Worm (Caenorhabditis elegans): Measurements from ENCODE around the gene aptf-3.

DNA sequence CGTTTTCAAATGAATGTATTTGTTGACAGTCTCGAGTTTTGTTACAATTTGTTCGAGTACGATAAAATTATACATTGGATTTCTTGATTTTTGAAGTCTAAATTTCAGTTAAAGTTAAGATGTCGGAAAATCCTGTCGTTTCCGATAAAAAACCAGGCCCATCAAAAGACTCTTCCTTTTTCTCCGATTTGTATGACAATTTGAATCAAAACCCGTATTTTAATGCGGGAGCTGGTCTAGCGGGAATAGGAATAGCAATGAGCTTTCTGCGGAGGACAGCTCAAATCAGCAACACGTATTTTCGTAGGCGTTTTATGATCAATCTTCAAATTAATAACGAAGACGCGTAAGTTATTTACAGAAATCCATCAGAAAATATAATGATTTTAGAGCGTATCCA is 23.0 kb upstream of the aptf-3 start, which contains the start of gene bcs-1:
- no peak for TF ChIP-seq ham-2 (GFP tag; optimal IDR thresholded peaks at IDR 0.05)
- no peak for TF ChIP-seq elt-1 (tag; optimal IDR thresholded peaks at IDR 0.05; ENCODE audit: borderline replicate concordance, insufficient read depth)
- no peak for TF ChIP-seq drap-1 (GFP tag; optimal IDR thresholded peaks at IDR 0.05)
- no peak for TF ChIP-seq nhr-12 (tag; optimal IDR thresholded peaks at IDR 0.05)
- no peak for TF ChIP-seq bed-3 (GFP tag; optimal IDR thresholded peaks at IDR 0.05)
- no peak for TF ChIP-seq ztf-11 (tag; optimal IDR thresholded peaks at IDR 0.05)
- TF ChIP-seq snpc-4 (tag; optimal IDR thresholded peaks at IDR 0.05): no peak
- no peak for TF ChIP-seq nhr-28 (tag; optimal IDR thresholded peaks at IDR 0.05)
- no peak for TF ChIP-seq unc-62 (GFP tag; optimal IDR thresholded peaks at IDR 0.05)
- no peak for TF ChIP-seq lsy-2 (tag; optimal IDR thresholded peaks at IDR 0.05)
- no peak for TF ChIP-seq nhr-237 (tag; optimal IDR thresholded peaks at IDR 0.05)
- TF ChIP-seq ceh-39 (tag; optimal IDR thresholded peaks at IDR 0.05): no peak
